Worm (Caenorhabditis elegans) whole organism, young adult: ENCODE measurements around the gene M04D8.4.

Experiments used
- C06A6.2 ChIP-seq: fragments of 200-800 bp; sonication (Bioruptor generic); conservative IDR thresholded peaks from 2 replicates; pipeline ENCODE4 v1.3.6; 2022; ENCODE audit warnings: missing genetic modification characterization, missing compliant biosample characterization
- F10E7.11 ChIP-seq: sonication (generic microtip); optimal IDR thresholded peaks from 2 replicates; lab custom pipeline; 2017; ENCODE audit warnings: mild to moderate bottlenecking, missing genetic modification characterization, moderate library complexity, missing compliant biosample characterization
- F33H1.4 ChIP-seq: fragments of 200-800 bp; sonication (Bioruptor generic); IDR thresholded peaks from 2 replicates; pipeline ENCODE4 v1.3.6; 2022; ENCODE audit warnings: missing genetic modification reagents, missing genetic modification characterization, missing compliant biosample characterization
- Y53F4B.3 ChIP-seq: fragments of 200-800 bp; sonication (Bioruptor generic); IDR thresholded peaks from 2 replicates; pipeline ENCODE4 v1.3.6; 2022; ENCODE audit warnings: missing genetic modification reagents, missing genetic modification characterization, missing compliant biosample characterization
- Y67H2A.10 ChIP-seq: fragments of 200-800 bp; sonication (Bioruptor generic); conservative IDR thresholded peaks from 2 replicates; pipeline ENCODE4 v1.3.6; 2022; ENCODE audit warnings: missing genetic modification reagents, missing genetic modification characterization, missing compliant biosample characterization
- akir-1 ChIP-seq: fragments of 200-800 bp; sonication (Bioruptor generic); optimal IDR thresholded peaks from 2 replicates; lab custom pipeline; 2018; ENCODE audit warnings: mild to moderate bottlenecking, missing genetic modification characterization, moderate library complexity, missing compliant biosample characterization
- ama-1 ChIP-seq, 3 experiments: fragments of 150-350 bp in 1 of 3; sonication (generic microtip) in 2 of 3; optimal IDR thresholded peaks; 2 replicates each; lab custom pipeline; 2014 to 2018; ENCODE audit warnings: missing biosample characterization in 2 of 3, missing genetic modification characterization in 2 of 3, missing genetic modification reagents in 2 of 3
- aptf-2 ChIP-seq: fragments of 200-800 bp; sonication (Bioruptor generic); conservative IDR thresholded peaks from 2 replicates; pipeline ENCODE4 v1.3.6; 2022; ENCODE audit warnings: missing genetic modification reagents, missing genetic modification characterization, missing compliant biosample characterization
- attf-5 ChIP-seq: fragments of 200-800 bp; sonication (Bioruptor generic); optimal IDR thresholded peaks from 2 replicates; lab custom pipeline; 2018; ENCODE audit warnings: mild to moderate bottlenecking, missing genetic modification characterization, missing compliant biosample characterization
- ccch-3 ChIP-seq: fragments of 200-800 bp; sonication (Bioruptor generic); optimal IDR thresholded peaks from 2 replicates; lab custom pipeline; 2018; ENCODE audit warnings: mild to moderate bottlenecking, missing genetic modification characterization, missing compliant biosample characterization
- ceh-27 ChIP-seq: fragments of 200-800 bp; sonication (Bioruptor generic); optimal IDR thresholded peaks from 2 replicates; lab custom pipeline; 2018; ENCODE audit warnings: mild to moderate bottlenecking, missing genetic modification characterization, moderate library complexity, missing compliant biosample characterization
- ceh-91 ChIP-seq: fragments of 200-800 bp; sonication (Bioruptor generic); IDR thresholded peaks from 2 replicates; pipeline ENCODE4 v1.3.6; 2022; ENCODE audit warnings: missing genetic modification reagents, missing genetic modification characterization, missing compliant biosample characterization
- chd-7 ChIP-seq: sonication (generic microtip); optimal IDR thresholded peaks from 2 replicates; lab custom pipeline; 2016; ENCODE audit warnings: mild to moderate bottlenecking, missing genetic modification characterization, moderate library complexity, missing compliant biosample characterization
- die-1 ChIP-seq: sonication (generic microtip); optimal IDR thresholded peaks from 2 replicates; lab custom pipeline; 2016; ENCODE audit warnings: missing genotype, mild to moderate bottlenecking, missing genetic modification characterization, missing compliant biosample characterization
- dox-1 ChIP-seq: fragments of 200-800 bp; sonication (Bioruptor generic); IDR thresholded peaks from 2 replicates; pipeline ENCODE4 v1.3.6; 2022; ENCODE audit warnings: missing genetic modification reagents, missing genetic modification characterization, missing compliant biosample characterization
- dpl-1 ChIP-seq: fragments of 150-350 bp; optimal IDR thresholded peaks from 2 replicates; lab custom pipeline; 2014; ENCODE audit warnings: missing biosample characterization, missing genetic modification reagents, missing genetic modification characterization
- egl-18 ChIP-seq: fragments of 200-800 bp; sonication (Bioruptor generic); IDR thresholded peaks from 2 replicates; pipeline ENCODE4 v1.3.6; 2022; ENCODE audit warnings: missing genetic modification reagents, missing genetic modification characterization, missing compliant biosample characterization
- egrh-3 ChIP-seq: fragments of 200-800 bp; sonication (Bioruptor generic); IDR thresholded peaks from 2 replicates; pipeline ENCODE4 v1.3.6; 2022; ENCODE audit warnings: missing genetic modification reagents, missing genetic modification characterization, missing compliant biosample characterization
- hmg-20 ChIP-seq: fragments of 200-800 bp; sonication (Bioruptor generic); IDR thresholded peaks from 2 replicates; pipeline ENCODE4 v1.3.6; 2022; ENCODE audit warnings: missing genetic modification reagents, missing genetic modification characterization, missing compliant biosample characterization
- hsf-1 ChIP-seq: fragments of 200-800 bp; sonication (Bioruptor generic); IDR thresholded peaks from 2 replicates; pipeline ENCODE4 v1.3.6; 2022; ENCODE audit warnings: missing genetic modification reagents, missing genetic modification characterization, missing compliant biosample characterization
- let-526 ChIP-seq: fragments of 200-800 bp; sonication (Bioruptor generic); IDR thresholded peaks from 2 replicates; pipeline ENCODE4 v1.3.6; 2022; ENCODE audit warnings: missing genetic modification reagents, missing genetic modification characterization, missing compliant biosample characterization
- lin-26 ChIP-seq: fragments of 200-800 bp; sonication (Bioruptor generic); IDR thresholded peaks from 2 replicates; pipeline ENCODE4 v1.3.6; 2022; ENCODE audit warnings: missing genetic modification reagents, missing genetic modification characterization, missing compliant biosample characterization
- lsl-1 ChIP-seq: fragments of 200-800 bp; sonication (Bioruptor generic); optimal IDR thresholded peaks from 2 replicates; lab custom pipeline; 2018; ENCODE audit warnings: mild to moderate bottlenecking, missing genetic modification characterization, moderate library complexity, missing compliant biosample characterization
- madf-10 ChIP-seq: sonication (generic microtip); optimal IDR thresholded peaks from 2 replicates; lab custom pipeline; 2016; ENCODE audit warnings: mild to moderate bottlenecking, missing genetic modification characterization, missing compliant biosample characterization
- madf-3 ChIP-seq: fragments of 200-800 bp; sonication (Bioruptor generic); IDR thresholded peaks from 2 replicates; pipeline ENCODE4 v1.3.6; 2022; ENCODE audit warnings: missing genetic modification reagents, missing genetic modification characterization, missing compliant biosample characterization
- nfyb-1 ChIP-seq: fragments of 200-800 bp; sonication (Bioruptor generic); IDR thresholded peaks from 2 replicates; pipeline ENCODE4 v1.3.6; 2022; ENCODE audit warnings: missing genetic modification reagents, missing genetic modification characterization, missing compliant biosample characterization
- nhr-90 ChIP-seq: sonication (generic microtip); optimal IDR thresholded peaks from 2 replicates; lab custom pipeline; 2016; ENCODE audit warnings: missing genotype, mild to moderate bottlenecking, missing genetic modification characterization, missing compliant biosample characterization
- sdz-38 ChIP-seq: sonication (generic microtip); optimal IDR thresholded peaks from 2 replicates; lab custom pipeline; 2016; ENCODE audit warnings: missing genotype, missing genetic modification characterization, missing compliant biosample characterization
- sea-2 ChIP-seq: fragments of 200-800 bp; sonication (Bioruptor generic); IDR thresholded peaks from 2 replicates; pipeline ENCODE4 v1.3.6; 2022; ENCODE audit warnings: missing genetic modification characterization, missing compliant biosample characterization
- snpc-1.3 ChIP-seq: sonication (generic microtip); optimal IDR thresholded peaks from 2 replicates; lab custom pipeline; 2017; ENCODE audit warnings: missing genetic modification characterization, mild to moderate bottlenecking, missing compliant biosample characterization, antibody characterized with exemption, moderate library complexity, missing genotype, missing genetic modification reagents; ENCODE audit not compliant: insufficient read depth
- sptf-2 ChIP-seq: fragments of 200-800 bp; sonication (Bioruptor generic); optimal IDR thresholded peaks from 2 replicates; lab custom pipeline; 2018; ENCODE audit warnings: mild to moderate bottlenecking, missing genetic modification characterization, missing compliant biosample characterization
- tbx-9 ChIP-seq: sonication (generic microtip); optimal IDR thresholded peaks from 2 replicates; lab custom pipeline; 2016; ENCODE audit warnings: borderline replicate concordance, missing genetic modification characterization, inconsistent platforms, missing compliant biosample characterization
- tlf-1 ChIP-seq: fragments of 200-800 bp; sonication (Bioruptor generic); optimal IDR thresholded peaks from 2 replicates; lab custom pipeline; 2018; ENCODE audit warnings: mild to moderate bottlenecking, missing genetic modification characterization, missing compliant biosample characterization
- zim-3 ChIP-seq: sonication (generic microtip); optimal IDR thresholded peaks from 2 replicates; lab custom pipeline; 2017; ENCODE audit warnings: mild to moderate bottlenecking, missing genetic modification characterization, moderate library complexity, missing compliant biosample characterization
- ztf-26 ChIP-seq: sonication (generic microtip); optimal IDR thresholded peaks from 2 replicates; lab custom pipeline; 2017; ENCODE audit warnings: missing genetic modification characterization, missing compliant biosample characterization
- ztf-28 ChIP-seq: fragments of 200-800 bp; sonication (Bioruptor generic); IDR thresholded peaks from 2 replicates; pipeline ENCODE4 v1.3.6; 2022; ENCODE audit warnings: missing genetic modification reagents, missing genetic modification characterization, missing compliant biosample characterization

The M04D8.4 gene

ce11 chrIII:9999235-9999634, 31.2 kb downstream of the M04D8.4 start, which contains the start of gene C05B5.17:
Gene C05B5.17 (minus strand): TSS chrIII:9999335.
- TF ChIP-seq hsf-1 (GFP tag; lab: Robert Waterston, UW) = no peak
- no peak for TF ChIP-seq let-526 (GFP tag; lab: Robert Waterston, UW)
- no peak for TF ChIP-seq chd-7
- TF ChIP-seq akir-1 = no peak
- TF ChIP-seq madf-3 = no peak
- TF ChIP-seq snpc-1.3 (tag; lab: Kevin White, UChicago) = no peak
- TF ChIP-seq sdz-38 (tag; lab: Kevin White, UChicago) = no peak
- TF ChIP-seq egrh-3 = no peak
- TF ChIP-seq tbx-9 = no peak
- TF ChIP-seq sea-2 (GFP tag; lab: Robert Waterston, UW) = no peak
- TF ChIP-seq attf-5 (GFP tag; lab: Kevin White, UChicago) = no peak

- TF ChIP-seq madf-10 (tag; lab: Kevin White, UChicago) (no peak), lin-26 (GFP tag; lab: Robert Waterston, UW) (no peak), dox-1 (GFP tag; lab: Robert Waterston, UW) (no peak), madf-3 (no peak), ceh-27 (GFP tag; lab: Kevin White, UChicago) (no peak), ceh-91 (GFP tag; lab: Robert Waterston, UW) (no peak), ztf-26 (tag; lab: Kevin White, UChicago) (no peak), F10E7.11 (tag; lab: Kevin White, UChicago) (no peak), hmg-20 (GFP tag; lab: Robert Waterston, UW) (no peak), Y53F4B.3 (no peak), nfyb-1 (GFP tag; lab: Robert Waterston, UW) (no peak)
Observed at ce11 chrIII:9997890-9998289, 32.6 kb downstream of the M04D8.4 start, which contains the start of gene pqn-8. Gene pqn-8 (minus strand): TSS chrIII:9997990.

- TF ChIP-seq dpl-1 (no peak), tlf-1 (GFP tag; lab: Kevin White, UChicago) (no peak), hsf-1 (GFP tag; lab: Robert Waterston, UW) (no peak), F33H1.4 (GFP tag; lab: Robert Waterston, UW) (no peak), C06A6.2 (GFP tag; lab: Robert Waterston, UW) (no peak)
Observed at ce11 chrIII:9993535-9993934, 36.9 kb downstream of the M04D8.4 start, which contains the start of gene C05B5.4. Gene C05B5.4 (plus strand): TSS chrIII:9993885.

ce11 chrIII:9991324-9991723, 39.1 kb downstream of the M04D8.4 start:
- TF ChIP-seq nhr-90 (tag; lab: Kevin White, UChicago) (no peak), ccch-3 (no peak), attf-5 (GFP tag; lab: Kevin White, UChicago) (no peak), sptf-2 (no peak), zim-3 (no peak), egl-18 (GFP tag; lab: Robert Waterston, UW) (no peak), lsl-1 (no peak), aptf-2 (GFP tag; lab: Robert Waterston, UW) (no peak)

ce11 chrIII:9988352-9988751, 42.1 kb downstream of the M04D8.4 start, which contains the start of gene C05B5.1:
Gene C05B5.1 (minus strand): TSS chrIII:9988452.
- TF ChIP-seq attf-5 (GFP tag; lab: Kevin White, UChicago) (no peak), die-1 (tag; lab: Kevin White, UChicago) (no peak), ama-1 (optimal IDR thresholded peaks at IDR 0.05; lab: Kevin White, UChicago) (no peak), ama-1 (GFP tag; optimal IDR thresholded peaks at IDR 0.05; lab: Kevin White, UChicago) (no peak), Y67H2A.10 (GFP tag; lab: Robert Waterston, UW) (no peak), ztf-28 (GFP tag; lab: Robert Waterston, UW) (no peak)
